Worm (Caenorhabditis elegans) whole organism, L4 larva: ENCODE results near the gene Y57G11C.51.

ENCODE experiments used
- F26F4.8 ChIP-seq: fragments of 200-800 bp; sonication (Bioruptor generic); conservative IDR thresholded peaks from 2 replicates; pipeline ENCODE4 v1.3.6; 2022; ENCODE audit warnings: missing genetic modification characterization, missing compliant biosample characterization
- F37D6.2 ChIP-seq: sonication (generic microtip); optimal IDR thresholded peaks from 2 replicates; lab custom pipeline; 2016; ENCODE audit warnings: mild to moderate bottlenecking, missing genetic modification characterization, missing compliant biosample characterization
- F44E2.7 ChIP-seq: fragments of 200-800 bp; sonication (Bioruptor generic); IDR thresholded peaks from 2 replicates; pipeline ENCODE4 v2.1.2; 2022; ENCODE audit warnings: missing genetic modification characterization, missing compliant biosample characterization
- R02D3.7 ChIP-seq: fragments of 150-350 bp; sonication (generic microtip); optimal IDR thresholded peaks from 3 replicates; lab custom pipeline; 2014; ENCODE audit warnings: missing biosample characterization, missing genetic modification characterization
- Y105C5A.15 ChIP-seq: fragments of 200-800 bp; sonication (Bioruptor generic); IDR thresholded peaks from 2 replicates; pipeline ENCODE4 v1.3.6; 2022; ENCODE audit warnings: missing genetic modification characterization, missing compliant biosample characterization
- ZK337.2 ChIP-seq: fragments of 200-800 bp; sonication (Bioruptor generic); IDR thresholded peaks from 2 replicates; pipeline ENCODE4 v1.3.6; 2022; ENCODE audit warnings: missing genetic modification reagents, missing genetic modification characterization, missing compliant biosample characterization
- ZK546.5 ChIP-seq, 2 experiments: sonication (generic microtip); optimal IDR thresholded peaks; 2 replicates each; lab custom pipeline; 2017; ENCODE audit warnings: missing biosample characterization in 2 of 2, missing genetic modification characterization in 2 of 2
- ama-1 ChIP-seq: fragments of 150-350 bp; optimal IDR thresholded peaks from 2 replicates; lab custom pipeline; 2014; ENCODE audit warnings: inconsistent platforms, mixed read lengths
- attf-4 ChIP-seq: sonication (generic microtip); optimal IDR thresholded peaks from 3 replicates; lab custom pipeline; 2017; ENCODE audit warnings: missing biosample characterization, missing genetic modification characterization
- ceh-28 ChIP-seq: fragments of 150-350 bp; optimal IDR thresholded peaks from 2 replicates; lab custom pipeline; 2014; ENCODE audit warnings: missing biosample characterization, missing genetic modification reagents, missing genetic modification characterization
- ceh-44 ChIP-seq: fragments of 200-800 bp; sonication (Bioruptor generic); IDR thresholded peaks from 2 replicates; pipeline ENCODE4 v1.3.6; 2022; ENCODE audit warnings: missing genetic modification reagents, missing genetic modification characterization, missing compliant biosample characterization
- ces-1 ChIP-seq: fragments of 150-350 bp; sonication (generic microtip); optimal IDR thresholded peaks from 4 replicates; lab custom pipeline; 2014; ENCODE audit warnings: missing biosample characterization, missing genetic modification reagents, missing genetic modification characterization
- cey-2 ChIP-seq: sonication (generic microtip); optimal IDR thresholded peaks from 3 replicates; lab custom pipeline; 2017; ENCODE audit warnings: missing genetic modification characterization, mild to moderate bottlenecking, missing compliant biosample characterization, antibody characterized with exemption, borderline replicate concordance; ENCODE audit not compliant: insufficient read depth
- ctbp-1 ChIP-seq: fragments of 200-800 bp; sonication (Bioruptor generic); IDR thresholded peaks from 2 replicates; pipeline ENCODE4 v1.3.6; 2022; ENCODE audit warnings: missing genetic modification reagents, missing genetic modification characterization, missing compliant biosample characterization
- daf-12 ChIP-seq: fragments of 150-350 bp; optimal IDR thresholded peaks from 2 replicates; lab custom pipeline; 2014; ENCODE audit warnings: missing biosample characterization, missing genetic modification reagents, missing genetic modification characterization
- daf-16 ChIP-seq, 3 experiments: sonication (generic microtip); optimal IDR thresholded peaks; 2 replicates each; lab custom pipeline; 2016 to 2017; ENCODE audit warnings: missing genetic modification characterization in 3 of 3, missing genetic modification reagents in 3 of 3, mild to moderate bottlenecking in 2 of 3, missing compliant biosample characterization in 2 of 3, missing biosample characterization in 1 of 3, moderate library complexity in 1 of 3
- dmd-6 ChIP-seq: fragments of 200-800 bp; sonication (Bioruptor generic); IDR thresholded peaks from 2 replicates; pipeline ENCODE4 v1.3.6; 2022; ENCODE audit warnings: missing genetic modification reagents, missing genetic modification characterization, missing compliant biosample characterization
- dpl-1 ChIP-seq: fragments of 150-350 bp; optimal IDR thresholded peaks from 2 replicates; lab custom pipeline; 2014; ENCODE audit warnings: missing biosample characterization, missing genetic modification reagents, missing genetic modification characterization
- dve-1 ChIP-seq: sonication (generic microtip); optimal IDR thresholded peaks from 2 replicates; lab custom pipeline; 2017; ENCODE audit warnings: antibody characterized with exemption, mild to moderate bottlenecking, missing genetic modification characterization, missing compliant biosample characterization; ENCODE audit not compliant: insufficient read depth
- egl-27 ChIP-seq: sonication (generic microtip); optimal IDR thresholded peaks from 3 replicates; lab custom pipeline; 2017; ENCODE audit warnings: missing biosample characterization, missing genetic modification reagents, missing genetic modification characterization
- egl-43 ChIP-seq: fragments of 200-800 bp; sonication (Bioruptor generic); IDR thresholded peaks from 2 replicates; pipeline ENCODE4 v1.3.6; 2022; ENCODE audit warnings: missing genetic modification reagents, missing genetic modification characterization, missing compliant biosample characterization
- fos-1 ChIP-seq: fragments of 150-350 bp; optimal IDR thresholded peaks from 2 replicates; lab custom pipeline; 2014; ENCODE audit warnings: missing biosample characterization, missing genetic modification characterization
- gei-8 ChIP-seq: fragments of 200-800 bp; sonication (Bioruptor generic); optimal IDR thresholded peaks from 2 replicates; lab custom pipeline; 2018; ENCODE audit warnings: mild to moderate bottlenecking, missing genetic modification characterization, missing compliant biosample characterization
- hlh-11 ChIP-seq: fragments of 200-800 bp; sonication (Bioruptor generic); optimal IDR thresholded peaks from 2 replicates; lab custom pipeline; 2018; ENCODE audit warnings: mild to moderate bottlenecking, missing genetic modification characterization, missing compliant biosample characterization
- hmg-1.1 ChIP-seq: fragments of 200-800 bp; sonication (Bioruptor generic); IDR thresholded peaks from 2 replicates; pipeline ENCODE4 v1.3.6; 2022; ENCODE audit warnings: missing genetic modification reagents, missing genetic modification characterization, missing compliant biosample characterization
- lim-7 ChIP-seq: fragments of 200-800 bp; sonication (Bioruptor generic); IDR thresholded peaks from 2 replicates; pipeline ENCODE4 v1.3.6; 2022; ENCODE audit warnings: missing genetic modification characterization, missing compliant biosample characterization
- lin-1 ChIP-seq: fragments of 200-800 bp; sonication (Bioruptor generic); IDR thresholded peaks from 2 replicates; pipeline ENCODE4 v1.3.6; 2022; ENCODE audit warnings: missing genetic modification reagents, missing genetic modification characterization, missing compliant biosample characterization
- lin-15B ChIP-seq: fragments of 150-350 bp; sonication (generic microtip); optimal IDR thresholded peaks from 3 replicates; lab custom pipeline; 2014; ENCODE audit warnings: missing biosample characterization, missing genetic modification characterization
- lin-29 ChIP-seq: fragments of 200-800 bp; sonication (Bioruptor generic); IDR thresholded peaks from 2 replicates; pipeline ENCODE4 v1.3.6; 2022; ENCODE audit warnings: missing genetic modification reagents, missing genetic modification characterization, missing compliant biosample characterization
- lin-39 ChIP-seq: fragments of 150-350 bp; optimal IDR thresholded peaks from 2 replicates; lab custom pipeline; 2014; ENCODE audit warnings: missing biosample characterization, missing genetic modification reagents, missing genetic modification characterization
- madf-9 ChIP-seq: fragments of 200-800 bp; sonication (Bioruptor generic); conservative IDR thresholded peaks from 2 replicates; pipeline ENCODE4 v1.3.6; 2022; ENCODE audit warnings: missing genetic modification reagents, missing genetic modification characterization, missing compliant biosample characterization
- mdl-1 ChIP-seq, 2 experiments: fragments of 150-350 bp in 1 of 2; sonication (generic microtip) in 1 of 2; optimal IDR thresholded peaks; 2 replicates each; lab custom pipeline; 2014 to 2017; ENCODE audit warnings: missing biosample characterization in 2 of 2, missing genetic modification characterization in 2 of 2
- mdt-29 ChIP-seq: fragments of 200-800 bp; sonication (Bioruptor generic); IDR thresholded peaks from 2 replicates; pipeline ENCODE4 v1.3.6; 2022; ENCODE audit warnings: missing genetic modification reagents, missing genetic modification characterization, missing compliant biosample characterization
- mxl-2 ChIP-seq: fragments of 200-800 bp; sonication (Bioruptor generic); conservative IDR thresholded peaks from 2 replicates; pipeline ENCODE4 v1.3.6; 2022; ENCODE audit warnings: missing genetic modification reagents, missing genetic modification characterization, missing compliant biosample characterization
- mxl-3 ChIP-seq: fragments of 200-800 bp; sonication (Bioruptor generic); optimal IDR thresholded peaks from 2 replicates; lab custom pipeline; 2018; ENCODE audit warnings: mild to moderate bottlenecking, missing genetic modification characterization, missing compliant biosample characterization
- nhr-10 ChIP-seq: fragments of 150-350 bp; optimal IDR thresholded peaks from 2 replicates; lab custom pipeline; 2014; ENCODE audit warnings: missing biosample characterization, missing genetic modification characterization
- nhr-41 ChIP-seq: fragments of 200-800 bp; sonication (Bioruptor generic); IDR thresholded peaks from 2 replicates; pipeline ENCODE4 v1.3.6; 2022; ENCODE audit warnings: missing genetic modification reagents, missing genetic modification characterization, missing compliant biosample characterization
- nhr-6 ChIP-seq: fragments of 150-350 bp; optimal IDR thresholded peaks from 2 replicates; lab custom pipeline; 2014; ENCODE audit warnings: missing biosample characterization, missing genetic modification characterization
- nhr-77 ChIP-seq: fragments of 150-350 bp; optimal IDR thresholded peaks from 2 replicates; lab custom pipeline; 2014; ENCODE audit warnings: missing biosample characterization, missing genetic modification characterization
- php-3 ChIP-seq: fragments of 200-800 bp; sonication (Bioruptor generic); IDR thresholded peaks from 2 replicates; pipeline ENCODE4 v1.3.6; 2022; ENCODE audit warnings: missing genetic modification reagents, missing genetic modification characterization, missing compliant biosample characterization
- skn-1 ChIP-seq: fragments of 150-350 bp; optimal IDR thresholded peaks from 2 replicates; lab custom pipeline; 2014; ENCODE audit warnings: missing biosample characterization, missing genetic modification characterization
- snpc-1.2 ChIP-seq: fragments of 200-800 bp; sonication (Bioruptor generic); IDR thresholded peaks from 2 replicates; pipeline ENCODE4 v1.3.6; 2022; ENCODE audit warnings: missing genetic modification reagents, missing genetic modification characterization, missing compliant biosample characterization
- spr-3 ChIP-seq: fragments of 200-800 bp; sonication (Bioruptor generic); optimal IDR thresholded peaks from 2 replicates; lab custom pipeline; 2018; ENCODE audit warnings: mild to moderate bottlenecking, missing genetic modification characterization, missing compliant biosample characterization
- tag-97 ChIP-seq: fragments of 200-800 bp; sonication (Bioruptor generic); IDR thresholded peaks from 2 replicates; pipeline ENCODE4 v1.3.6; 2022; ENCODE audit warnings: missing genetic modification characterization, missing compliant biosample characterization
- tra-1 ChIP-seq: fragments of 200-800 bp; sonication (Bioruptor generic); IDR thresholded peaks from 2 replicates; pipeline ENCODE4 v1.3.6; 2022; ENCODE audit warnings: missing genetic modification reagents, missing genetic modification characterization, missing compliant biosample characterization
- unc-130 ChIP-seq: sonication (generic microtip); optimal IDR thresholded peaks from 2 replicates; lab custom pipeline; 2016; ENCODE audit warnings: missing genetic modification reagents, missing genetic modification characterization, missing compliant biosample characterization
- unc-62 ChIP-seq, 3 experiments: fragments of 150-350 bp in 1 of 3; sonication (generic microtip); optimal IDR thresholded peaks in 2 of 3; peaks in 1 of 3; 1 replicate in 1 of 3; 2 replicates in 2 of 3; lab custom pipeline; 2014 to 2017; ENCODE audit warnings: missing biosample characterization in 3 of 3, missing genetic modification characterization in 3 of 3, missing genetic modification reagents in 3 of 3, missing genotype in 1 of 3
- zfp-3 ChIP-seq: fragments of 200-800 bp; sonication (Bioruptor generic); conservative IDR thresholded peaks from 2 replicates; pipeline ENCODE4 v1.3.6; 2022; ENCODE audit warnings: missing genetic modification reagents, missing genetic modification characterization, missing compliant biosample characterization
- zip-11 ChIP-seq: fragments of 200-800 bp; sonication (Bioruptor generic); IDR thresholded peaks from 2 replicates; pipeline ENCODE4 v1.3.6; 2022; ENCODE audit warnings: missing genetic modification characterization, missing compliant biosample characterization
- zip-2 ChIP-seq: fragments of 150-350 bp; optimal IDR thresholded peaks from 2 replicates; lab custom pipeline; 2014; ENCODE audit warnings: missing biosample characterization, missing genetic modification characterization
- ztf-11 ChIP-seq: fragments of 150-350 bp; optimal IDR thresholded peaks from 2 replicates; lab custom pipeline; 2014; ENCODE audit warnings: missing biosample characterization, missing genetic modification characterization

The Y57G11C.51 gene

ce11 chrIV:14764719-14765173 lies 9.6 kb downstream of the Y57G11C.51 start:
- TF ChIP-seq lim-7 (GFP tag; lab: Robert Waterston, UW): no peak
- TF ChIP-seq lin-29 (GFP tag; lab: Robert Waterston, UW): no peak
- no peak for TF ChIP-seq nhr-77 (tag; lab: Kevin White, UChicago)
- TF ChIP-seq mxl-3 (GFP tag; lab: Kevin White, UChicago): no peak
- TF ChIP-seq dpl-1 (GFP tag; lab: Kevin White, UChicago): no peak
- TF ChIP-seq ceh-44 (GFP tag; lab: Robert Waterston, UW): 0 out of 2 replicates have a peak, but pooled peaks have one; percentile 5
- no peak for TF ChIP-seq F44E2.7 (GFP tag; lab: Robert Waterston, UW)
- TF ChIP-seq lin-1 (GFP tag; lab: Robert Waterston, UW): no peak
- TF ChIP-seq snpc-1.2: peak; percentile 99
- no peak for TF ChIP-seq ces-1 (GFP tag; lab: Kevin White, UChicago)
- no peak for TF ChIP-seq tra-1 (GFP tag; lab: Robert Waterston, UW)
- TF ChIP-seq daf-12: no peak
- TF ChIP-seq ama-1: no peak
- TF ChIP-seq php-3 (GFP tag; lab: Robert Waterston, UW): no peak
- no peak for TF ChIP-seq R02D3.7 (tag; lab: Kevin White, UChicago)
- no peak for TF ChIP-seq zip-11 (GFP tag; lab: Robert Waterston, UW)
- no peak for TF ChIP-seq madf-9 (GFP tag; lab: Robert Waterston, UW)
- no peak for TF ChIP-seq ceh-28
- TF ChIP-seq mxl-2 (GFP tag; lab: Robert Waterston, UW): no peak
- no peak for TF ChIP-seq ctbp-1 (GFP tag; lab: Robert Waterston, UW)
- TF ChIP-seq lin-39: no peak
- no peak for TF ChIP-seq dve-1
- TF ChIP-seq dmd-6: 0 out of 2 replicates have a peak, but pooled peaks have one; percentile 5
- TF ChIP-seq unc-62 (GFP tag; optimal IDR thresholded peaks at IDR 0.05 in 1 of 2; lab: Kevin White, UChicago): peak in 1 of 2 experiments; percentile 25
- no peak for TF ChIP-seq unc-62 (tag; optimal IDR thresholded peaks at IDR 0.05; lab: Kevin White, UChicago)
- TF ChIP-seq attf-4: no peak
- TF ChIP-seq ztf-11 (tag; lab: Kevin White, UChicago): no peak
- TF ChIP-seq nhr-41 (GFP tag; lab: Robert Waterston, UW): no peak
- TF ChIP-seq ZK337.2 (GFP tag; lab: Robert Waterston, UW): 0 out of 2 replicates have a peak, but pooled peaks have one; percentile 30
- no peak for TF ChIP-seq lin-15B (tag; lab: Kevin White, UChicago)
- TF ChIP-seq spr-3 (GFP tag; lab: Kevin White, UChicago): no peak
- no peak for TF ChIP-seq F26F4.8 (GFP tag; lab: Robert Waterston, UW)
- no peak for TF ChIP-seq tag-97
- TF ChIP-seq hlh-11 (tag; lab: Kevin White, UChicago): no peak
- TF ChIP-seq Y105C5A.15 (GFP tag; lab: Robert Waterston, UW): no peak
- peak; percentile 75 for TF ChIP-seq unc-130 (GFP tag; lab: Kevin White, UChicago)
- no peak for TF ChIP-seq nhr-6 (tag; lab: Kevin White, UChicago)
- TF ChIP-seq skn-1 (tag; lab: Kevin White, UChicago): no peak
- TF ChIP-seq egl-43 (GFP tag; lab: Robert Waterston, UW): peak; percentile 61; the same call in 1 of the 2 replicates
- no peak for TF ChIP-seq egl-27
- no peak for TF ChIP-seq cey-2
- TF ChIP-seq F37D6.2: no peak
- no peak for TF ChIP-seq zfp-3 (GFP tag; lab: Robert Waterston, UW)
- TF ChIP-seq hmg-1.1: no peak
- TF ChIP-seq zip-2 (tag; lab: Kevin White, UChicago): no peak
- no peak for TF ChIP-seq mdl-1 (tag; optimal IDR thresholded peaks at IDR 0.05; lab: Kevin White, UChicago)
- TF ChIP-seq nhr-10: no peak
- TF ChIP-seq daf-16 (GFP tag; optimal IDR thresholded peaks at IDR 0.05; lab: Kevin White, UChicago): no peak
- no peak for TF ChIP-seq daf-16 (tag; optimal IDR thresholded peaks at IDR 0.05; lab: Kevin White, UChicago)
- no peak for TF ChIP-seq fos-1 (tag; lab: Kevin White, UChicago)
- TF ChIP-seq mdt-29 (GFP tag; lab: Robert Waterston, UW): peak; percentile 90
- no peak for TF ChIP-seq gei-8 (GFP tag; lab: Kevin White, UChicago)
- no peak for TF ChIP-seq ZK546.5 (tag; optimal IDR thresholded peaks at IDR 0.05; lab: Kevin White, UChicago)
